Worm (Caenorhabditis elegans): ENCODE measurements around the gene cid-1.

The cid-1 gene

DNA sequence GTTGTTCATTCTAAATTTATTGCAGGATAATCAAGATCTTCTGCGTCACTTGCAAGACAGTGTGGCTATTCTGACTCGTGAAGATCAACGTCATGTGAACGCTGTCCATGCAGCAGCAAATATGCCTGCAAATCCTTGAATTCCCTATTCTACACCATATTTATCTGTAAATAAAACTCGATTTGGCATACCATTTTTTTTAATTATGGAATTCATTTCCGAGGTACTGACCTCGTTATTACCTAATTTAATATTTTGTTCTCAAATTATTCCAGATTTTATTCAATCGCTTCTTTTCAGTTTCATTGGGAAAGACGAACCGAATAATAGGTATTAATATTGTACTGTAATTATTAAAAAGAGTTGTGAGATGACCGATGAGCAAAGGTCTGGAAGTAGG, at the start of gene cid-1:
TSS of gene cid-1 (plus strand) at position 301 of the 400 bp plus-strand sequence.
- no peak for TF ChIP-seq zfp-2 (tag; optimal IDR thresholded peaks at IDR 0.05)
- no peak for TF ChIP-seq F44E2.7 (GFP tag; IDR thresholded peaks at IDR 0.05)
- TF ChIP-seq aha-1 (tag): peak; percentile 48
- no peak for TF ChIP-seq set-16 (GFP tag; IDR thresholded peaks at IDR 0.05)

- TF ChIP-seq unc-62 (GFP tag; optimal IDR thresholded peaks at IDR 0.05 in 1 of 2) (peak in 1 of 2 experiments; percentile 61), unc-62 (tag; optimal IDR thresholded peaks at IDR 0.05) (no peak), F37D6.2 (tag; optimal IDR thresholded peaks at IDR 0.05) (no peak)
Measured at ce11 chrIII:5124385-5124784, 49.3 kb upstream of the cid-1 start.

- TF ChIP-seq dpl-1 (GFP tag; optimal IDR thresholded peaks at IDR 0.05) (no peak), unc-62 (GFP tag; optimal IDR thresholded peaks at IDR 0.05 in 1 of 2) (no peak), unc-62 (tag; optimal IDR thresholded peaks at IDR 0.05) (no peak), lin-1 (GFP tag; IDR thresholded peaks at IDR 0.05) (no peak), nhr-6 (tag; optimal IDR thresholded peaks at IDR 0.05) (no peak), lim-7 (GFP tag; IDR thresholded peaks at IDR 0.05) (no peak), spr-3 (GFP tag; optimal IDR thresholded peaks at IDR 0.05) (no peak), ZK337.2 (GFP tag; IDR thresholded peaks at IDR 0.05) (no peak), nhr-111 (GFP tag; optimal IDR thresholded peaks at IDR 0.05) (no peak), dve-1 (tag; optimal IDR thresholded peaks at IDR 0.05; ENCODE audit: insufficient read depth) (no peak), saeg-2 (GFP tag; IDR thresholded peaks at IDR 0.05) (no peak), ceh-82 (tag; optimal IDR thresholded peaks at IDR 0.05) (no peak), attf-4 (tag; optimal IDR thresholded peaks at IDR 0.05) (no peak), ceh-28 (tag; optimal IDR thresholded peaks at IDR 0.05) (no peak), Y5F2A.4 (GFP tag; optimal IDR thresholded peaks at IDR 0.05) (no peak), nhr-76 (tag; optimal IDR thresholded peaks at IDR 0.05) (no peak), jun-1 (tag; optimal IDR thresholded peaks at IDR 0.05) (no peak)
Measured at ce11 chrIII:5125759-5126158, 48.0 kb upstream of the cid-1 start.

ce11 chrIII:5126988-5127387, 46.7 kb upstream of the cid-1 start:
- TF ChIP-seq Y75B8A.6 (GFP tag; IDR thresholded peaks at IDR 0.05): no peak
- no peak for TF ChIP-seq spr-1 (tag; optimal IDR thresholded peaks at IDR 0.05)
- no peak for TF ChIP-seq F10B5.3 (tag; optimal IDR thresholded peaks at IDR 0.05)
- TF ChIP-seq saeg-2 (GFP tag; IDR thresholded peaks at IDR 0.05): no peak
- TF ChIP-seq set-16 (GFP tag; IDR thresholded peaks at IDR 0.05): peak; percentile 13; the same call in 1 of the 2 replicates
- TF ChIP-seq sdz-12 (GFP tag; optimal IDR thresholded peaks at IDR 0.05): no peak

ce11 chrIII:5129261-5129660, 44.5 kb upstream of the cid-1 start:
- peak in 1 of 2 experiments; percentile 35 for TF ChIP-seq unc-62 (GFP tag; optimal IDR thresholded peaks at IDR 0.05 in 1 of 2)
- TF ChIP-seq unc-62 (tag; optimal IDR thresholded peaks at IDR 0.05): no peak
- TF ChIP-seq hlh-11 (tag; optimal IDR thresholded peaks at IDR 0.05): no peak
- TF ChIP-seq duxl-1 (tag; optimal IDR thresholded peaks at IDR 0.05; ENCODE audit: poor library complexity): no peak
- TF ChIP-seq set-16 (GFP tag; IDR thresholded peaks at IDR 0.05): 0 out of 2 replicates have a peak, but pooled peaks have one; percentile 8

ce11 chrIII:5130654-5131053, 43.1 kb upstream of the cid-1 start:
- TF ChIP-seq ztf-7 (tag; optimal IDR thresholded peaks at IDR 0.05): no peak

DNA sequence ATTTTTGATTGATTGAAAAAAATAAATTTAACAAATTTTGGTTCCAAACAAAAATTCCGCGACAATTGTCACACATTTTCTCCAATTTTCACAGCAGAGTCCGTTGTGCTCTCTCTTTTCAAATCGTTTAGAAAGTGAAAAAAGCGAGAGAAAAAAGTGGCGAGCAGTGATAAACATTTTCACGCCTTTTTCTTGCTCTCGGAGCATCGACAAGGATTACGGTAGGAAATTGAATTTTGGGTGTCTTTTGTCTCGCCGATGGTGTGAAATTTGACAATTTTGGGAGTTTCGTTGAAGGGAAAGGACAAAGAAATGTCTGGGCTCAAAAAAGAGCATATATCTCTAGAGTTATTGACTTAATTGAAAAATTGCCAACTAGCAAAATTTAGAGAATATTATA, 39.2 kb upstream of the cid-1 start:
- no peak for TF ChIP-seq ceh-20 (GFP tag; IDR thresholded peaks at IDR 0.05)
- TF ChIP-seq unc-62 (GFP tag; optimal IDR thresholded peaks at IDR 0.05 in 1 of 2): no peak
- TF ChIP-seq unc-62 (tag; optimal IDR thresholded peaks at IDR 0.05): no peak
- no peak for TF ChIP-seq lin-38 (GFP tag; IDR thresholded peaks at IDR 0.05)
- peak in 1 of 2 experiments; percentile 24 for TF ChIP-seq lsy-2 (tag; optimal IDR thresholded peaks at IDR 0.05)
- no peak for TF ChIP-seq duxl-1 (tag; optimal IDR thresholded peaks at IDR 0.05; ENCODE audit: poor library complexity)
- no peak for TF ChIP-seq lim-7 (GFP tag; IDR thresholded peaks at IDR 0.05)
- TF ChIP-seq nhr-10 (tag; optimal IDR thresholded peaks at IDR 0.05): no peak
- TF ChIP-seq ces-1 (GFP tag; optimal IDR thresholded peaks at IDR 0.05): no peak
- TF ChIP-seq hlh-11 (tag; optimal IDR thresholded peaks at IDR 0.05): peak; percentile 18
